Fruit fly (Drosophila melanogaster) whole organism, embryonic: ENCODE measurements around the gene Ctns.

ENCODE experiments used
- CG11456 ChIP-seq: fragments of 200-800 bp; sonication (Bioruptor generic); IDR thresholded peaks from 3 replicates; pipeline ENCODE4 v1.3.6; 2022; ENCODE audit warnings: missing biosample characterization, missing genetic modification characterization
- CG11696 ChIP-seq: fragments of 200-800 bp; sonication (Bioruptor generic); IDR thresholded peaks from 2 replicates; pipeline ENCODE4 v1.3.6; 2022; ENCODE audit warnings: missing biosample characterization, missing genetic modification characterization
- CG12744 ChIP-seq: fragments of 200-800 bp; sonication (Bioruptor generic); optimal IDR thresholded peaks from 2 replicates; lab custom pipeline; 2016; ENCODE audit warnings: missing biosample characterization, missing genetic modification characterization
- MESR4 ChIP-seq: fragments of 200-800 bp; sonication (Bioruptor generic); optimal IDR thresholded peaks from 2 replicates; lab custom pipeline; 2018; ENCODE audit warnings: missing biosample characterization, mild to moderate bottlenecking, missing genetic modification characterization, moderate library complexity
- Nf-YB ChIP-seq: fragments of 200-800 bp; sonication (Bioruptor generic); optimal IDR thresholded peaks from 3 replicates; lab custom pipeline; 2019; ENCODE audit warnings: missing biosample characterization, mild to moderate bottlenecking, missing genetic modification characterization, moderate library complexity
- da ChIP-seq: fragments of 200-800 bp; sonication (Bioruptor generic); optimal IDR thresholded peaks from 2 replicates; lab custom pipeline; 2016; ENCODE audit warnings: missing biosample characterization, missing genetic modification characterization
- gem ChIP-seq: fragments of 200-800 bp; sonication (Bioruptor generic); optimal IDR thresholded peaks from 2 replicates; lab custom pipeline; 2019; ENCODE audit warnings: missing biosample characterization, mild to moderate bottlenecking, missing genetic modification characterization, moderate library complexity
- tll ChIP-seq, 2 experiments: fragments of 200-800 bp in 1 of 2; fragments of >200 bp in 1 of 2; sonication (Bioruptor generic) in 1 of 2; optimal IDR thresholded peaks; 2 replicates each; lab custom pipeline; 2017 to 2019; ENCODE audit warnings: missing biosample characterization in 2 of 2, missing genetic modification characterization in 2 of 2, mild to moderate bottlenecking in 1 of 2, moderate library complexity in 1 of 2

dm6 chr3R:23013482-23013881, 45.3 kb downstream of the Ctns start:
- TF ChIP-seq Nf-YB (GFP tag; lab: Kevin White, UChicago) (no peak), CG11696 (0 out of 2 replicates have a peak, but pooled peaks have one; percentile 32), CG11456 (GFP tag; lab: Robert Waterston, UW) (no peak), MESR4 (GFP tag; lab: Kevin White, UChicago) (no peak), tll (GFP tag; optimal IDR thresholded peaks at IDR 0.05; lab: Kevin White, UChicago) (no peak), gem (tag; lab: Kevin White, UChicago) (no peak), CG12744 (GFP tag; lab: Kevin White, UChicago) (no peak), da (GFP tag; lab: Kevin White, UChicago) (no peak)
